Fruit fly (Drosophila melanogaster) whole organism: Measurements from ENCODE around the gene Sfp23F.
A peak's percentile ranks its signal among the peaks of the same experiment; 100 is the strongest.

Experiments used
- CG8478 ChIP-seq: fragments of >200 bp; optimal IDR thresholded peaks from 2 replicates; lab custom pipeline; 2018; ENCODE audit warnings: inconsistent platforms
- Dll ChIP-seq: fragments of >200 bp; optimal IDR thresholded peaks from 2 replicates; lab custom pipeline; 2017
- EcR ChIP-seq, 2 experiments: fragments of >200 bp; optimal IDR thresholded peaks; 2 replicates each; lab custom pipeline; 2017; ENCODE audit warnings: missing biosample characterization in 2 of 2, missing genetic modification characterization in 2 of 2, missing genetic modification reagents in 2 of 2
- pan ChIP-seq: fragments of >200 bp; optimal IDR thresholded peaks from 2 replicates; lab custom pipeline; 2017
- psq ChIP-seq: fragments of >200 bp; optimal IDR thresholded peaks from 2 replicates; lab custom pipeline; 2017
- usp ChIP-seq: fragments of >200 bp; optimal IDR thresholded peaks from 2 replicates; lab custom pipeline; 2017; ENCODE audit warnings: missing biosample characterization, missing genetic modification characterization, mixed read lengths

DNA sequence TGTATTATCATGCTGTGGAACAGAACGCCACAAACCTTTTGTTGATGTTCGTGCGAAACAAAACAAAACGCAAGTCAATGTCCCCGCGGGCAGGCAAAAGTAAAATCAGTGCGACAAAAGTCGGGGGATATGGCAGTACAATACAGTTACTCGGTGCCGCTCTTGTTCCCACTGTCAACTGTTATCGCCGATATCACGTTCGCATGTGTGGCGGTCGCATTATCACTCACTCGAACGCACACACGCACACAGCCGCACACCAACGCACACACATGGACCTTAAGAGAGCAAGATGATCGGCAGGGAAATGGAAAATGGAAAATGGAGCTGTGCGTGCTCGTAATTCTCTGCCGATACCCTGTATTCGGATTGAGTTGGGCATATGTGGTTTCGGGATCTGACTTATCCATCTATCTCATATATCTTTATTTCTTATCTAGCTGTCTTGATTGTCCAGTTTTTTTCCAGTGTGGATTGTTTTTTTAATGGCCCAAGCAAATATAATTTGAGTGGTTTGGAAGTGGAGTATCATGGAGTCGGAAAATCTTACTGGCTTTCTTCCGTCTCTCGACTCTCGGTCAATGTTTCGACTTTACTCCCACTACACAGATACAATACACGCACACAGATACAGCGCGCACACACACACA is 48.9 kb downstream of the Sfp23F start:
- TF ChIP-seq usp (GFP tag; lab: Kevin White, UChicago): no peak
- TF ChIP-seq pan: peak; percentile 57
- TF ChIP-seq psq (lab: Kevin White, UChicago): no peak
- no peak for TF ChIP-seq EcR (GFP tag; optimal IDR thresholded peaks at IDR 0.05; lab: Kevin White, UChicago)
- TF ChIP-seq CG8478 (lab: Kevin White, UChicago): no peak
- TF ChIP-seq Dll: no peak
